Worm (Caenorhabditis elegans): ENCODE data around the gene bcat-1.

Gene bcat-1

ce11 chrX:12913398-12914071, 36.3 kb downstream of the bcat-1 start:
- no peak for TF ChIP-seq hmg-4 (GFP tag; optimal IDR thresholded peaks at IDR 0.05)
- no peak for TF ChIP-seq ceh-13 (GFP tag; optimal IDR thresholded peaks at IDR 0.05)
- no peak for TF ChIP-seq hnd-1 (tag; optimal IDR thresholded peaks at IDR 0.05)
- 0 out of 2 replicates have a peak, but pooled peaks have one; percentile 37 for TF ChIP-seq sea-1 (GFP tag; conservative IDR thresholded peaks at IDR 0.05)

ce11 chrX:12914209-12914608, 36.9 kb downstream of the bcat-1 start:
- TF ChIP-seq ama-1 (optimal IDR thresholded peaks at IDR 0.05): no peak
- no peak for TF ChIP-seq ceh-36 (tag; optimal IDR thresholded peaks at IDR 0.05)

ce11 chrX:12915058-12915457, 37.8 kb downstream of the bcat-1 start:
- TF ChIP-seq flt-1 (GFP tag; IDR thresholded peaks at IDR 0.05): no peak
- TF ChIP-seq hnd-1 (tag; optimal IDR thresholded peaks at IDR 0.05): no peak
- TF ChIP-seq ceh-13 (GFP tag; optimal IDR thresholded peaks at IDR 0.05): no peak

ce11 chrX:12915693-12916092, 38.4 kb downstream of the bcat-1 start:
- TF ChIP-seq ama-1 (optimal IDR thresholded peaks at IDR 0.05) (no peak), B0310.2 (tag; optimal IDR thresholded peaks at IDR 0.05) (no peak), sea-1 (GFP tag; conservative IDR thresholded peaks at IDR 0.05) (no peak), scrt-1 (GFP tag; IDR thresholded peaks at IDR 0.05) (no peak), hmg-4 (GFP tag; optimal IDR thresholded peaks at IDR 0.05) (no peak), ceh-13 (GFP tag; optimal IDR thresholded peaks at IDR 0.05) (no peak), ceh-36 (tag; optimal IDR thresholded peaks at IDR 0.05) (no peak), F13C5.2 (tag; optimal IDR thresholded peaks at IDR 0.05) (no peak), pes-1 (GFP tag; IDR thresholded peaks at IDR 0.05) (no peak), tbx-37 (GFP tag; conservative IDR thresholded peaks at IDR 0.05) (no peak), flt-1 (GFP tag; IDR thresholded peaks at IDR 0.05) (no peak), tra-4 (tag; optimal IDR thresholded peaks at IDR 0.05) (no peak), hnd-1 (tag; optimal IDR thresholded peaks at IDR 0.05) (no peak), ets-7 (tag; optimal IDR thresholded peaks at IDR 0.05) (no peak), aly-1 (tag; optimal IDR thresholded peaks at IDR 0.05) (no peak), hmbx-1 (tag; optimal IDR thresholded peaks at IDR 0.05) (no peak)

ce11 chrX:12916418-12916817, 39.1 kb downstream of the bcat-1 start:
- TF ChIP-seq hmg-4 (GFP tag; optimal IDR thresholded peaks at IDR 0.05) (no peak), F13C5.2 (tag; optimal IDR thresholded peaks at IDR 0.05) (no peak), pes-1 (GFP tag; IDR thresholded peaks at IDR 0.05) (no peak), ama-1 (optimal IDR thresholded peaks at IDR 0.05) (no peak), flt-1 (GFP tag; IDR thresholded peaks at IDR 0.05) (no peak), ceh-13 (GFP tag; optimal IDR thresholded peaks at IDR 0.05) (no peak), tbx-11 (GFP tag; IDR thresholded peaks at IDR 0.05) (no peak), B0310.2 (tag; optimal IDR thresholded peaks at IDR 0.05) (no peak), scrt-1 (GFP tag; IDR thresholded peaks at IDR 0.05) (no peak), ets-7 (tag; optimal IDR thresholded peaks at IDR 0.05) (no peak), tbx-37 (GFP tag; conservative IDR thresholded peaks at IDR 0.05) (no peak), sea-1 (GFP tag; conservative IDR thresholded peaks at IDR 0.05) (no peak), hmbx-1 (tag; optimal IDR thresholded peaks at IDR 0.05) (no peak), hnd-1 (tag; optimal IDR thresholded peaks at IDR 0.05) (no peak), ceh-36 (tag; optimal IDR thresholded peaks at IDR 0.05) (no peak), aly-1 (tag; optimal IDR thresholded peaks at IDR 0.05) (no peak), tra-4 (tag; optimal IDR thresholded peaks at IDR 0.05) (no peak)

ce11 chrX:12918454-12918853, 41.2 kb downstream of the bcat-1 start:
- no peak for TF ChIP-seq ama-1 (optimal IDR thresholded peaks at IDR 0.05)
- TF ChIP-seq scrt-1 (GFP tag; IDR thresholded peaks at IDR 0.05): no peak

- TF ChIP-seq hmg-4 (GFP tag; optimal IDR thresholded peaks at IDR 0.05) (no peak), tbx-11 (GFP tag; IDR thresholded peaks at IDR 0.05) (no peak), hmbx-1 (tag; optimal IDR thresholded peaks at IDR 0.05) (no peak), F13C5.2 (tag; optimal IDR thresholded peaks at IDR 0.05) (no peak), sea-1 (GFP tag; conservative IDR thresholded peaks at IDR 0.05) (no peak), tbx-37 (GFP tag; conservative IDR thresholded peaks at IDR 0.05) (no peak), B0310.2 (tag; optimal IDR thresholded peaks at IDR 0.05) (no peak), ceh-36 (tag; optimal IDR thresholded peaks at IDR 0.05) (no peak), aly-1 (tag; optimal IDR thresholded peaks at IDR 0.05) (no peak), ceh-13 (GFP tag; optimal IDR thresholded peaks at IDR 0.05) (no peak)
Measured at ce11 chrX:12926998-12927397, 49.7 kb downstream of the bcat-1 start.

- no peak for TF ChIP-seq tra-4 (tag; optimal IDR thresholded peaks at IDR 0.05)
- no peak for TF ChIP-seq B0310.2 (tag; optimal IDR thresholded peaks at IDR 0.05)
- no peak for TF ChIP-seq tbx-37 (GFP tag; conservative IDR thresholded peaks at IDR 0.05)
- TF ChIP-seq flt-1 (GFP tag; IDR thresholded peaks at IDR 0.05): no peak
- TF ChIP-seq pes-1 (GFP tag; IDR thresholded peaks at IDR 0.05): no peak
- TF ChIP-seq ama-1 (optimal IDR thresholded peaks at IDR 0.05): no peak
- no peak for TF ChIP-seq hnd-1 (tag; optimal IDR thresholded peaks at IDR 0.05)
- no peak for TF ChIP-seq hmg-4 (GFP tag; optimal IDR thresholded peaks at IDR 0.05)
- no peak for TF ChIP-seq ceh-13 (GFP tag; optimal IDR thresholded peaks at IDR 0.05)
- no peak for TF ChIP-seq sea-1 (GFP tag; conservative IDR thresholded peaks at IDR 0.05)
- no peak for TF ChIP-seq F13C5.2 (tag; optimal IDR thresholded peaks at IDR 0.05)
- TF ChIP-seq aly-1 (tag; optimal IDR thresholded peaks at IDR 0.05): no peak
- TF ChIP-seq hmbx-1 (tag; optimal IDR thresholded peaks at IDR 0.05): no peak
- no peak for TF ChIP-seq ets-7 (tag; optimal IDR thresholded peaks at IDR 0.05)
- TF ChIP-seq ceh-36 (tag; optimal IDR thresholded peaks at IDR 0.05): no peak
- no peak for TF ChIP-seq tbx-11 (GFP tag; IDR thresholded peaks at IDR 0.05)
- TF ChIP-seq scrt-1 (GFP tag; IDR thresholded peaks at IDR 0.05): no peak
Measured at ce11 chrX:12928753-12929152, 51.5 kb downstream of the bcat-1 start.

Data from whole organism, early embryonic.